Fruit fly (Drosophila melanogaster) whole organism, embryonic: ENCODE results near the gene FASN2.

Experiments used
- BEAF-32 ChIP-seq: fragments of 200-800 bp; sonication (Bioruptor generic); optimal IDR thresholded peaks from 3 replicates; lab custom pipeline; 2017; ENCODE audit warnings: missing biosample characterization, missing genetic modification characterization, mild to moderate bottlenecking, moderate library complexity, missing genetic modification reagents
- CG10274 ChIP-seq: fragments of 200-800 bp; sonication (Bioruptor generic); optimal IDR thresholded peaks from 3 replicates; lab custom pipeline; 2017; ENCODE audit warnings: missing biosample characterization, mild to moderate bottlenecking, missing genetic modification characterization
- CG11695 ChIP-seq: fragments of 200-800 bp; sonication (Bioruptor generic); IDR thresholded peaks from 3 replicates; pipeline ENCODE4 v1.3.6; 2022; ENCODE audit warnings: missing biosample characterization, missing genetic modification characterization
- CG12219 ChIP-seq: fragments of 200-800 bp; sonication (Bioruptor generic); optimal IDR thresholded peaks from 3 replicates; lab custom pipeline; 2018; ENCODE audit warnings: missing biosample characterization, mild to moderate bottlenecking, missing genetic modification characterization
- CG13123 ChIP-seq: fragments of 200-800 bp; sonication (Bioruptor generic); optimal IDR thresholded peaks from 2 replicates; lab custom pipeline; 2016; ENCODE audit warnings: missing biosample characterization, missing genetic modification characterization
- CG13775 ChIP-seq: fragments of 200-800 bp; sonication (Bioruptor generic); optimal IDR thresholded peaks from 3 replicates; lab custom pipeline; 2017; ENCODE audit warnings: missing biosample characterization, mild to moderate bottlenecking, missing genetic modification characterization
- CG14050 ChIP-seq: fragments of 200-800 bp; sonication (Bioruptor generic); IDR thresholded peaks from 3 replicates; pipeline ENCODE4 v1.3.6; 2022; ENCODE audit warnings: missing biosample characterization, missing genetic modification characterization
- CG14667 ChIP-seq: fragments of 200-800 bp; sonication (Bioruptor generic); IDR thresholded peaks from 2 replicates; pipeline ENCODE4 v1.3.6; 2022; ENCODE audit warnings: missing biosample characterization, missing genetic modification characterization
- CG1529 ChIP-seq: fragments of 200-800 bp; sonication (Bioruptor generic); optimal IDR thresholded peaks from 3 replicates; lab custom pipeline; 2018; ENCODE audit warnings: missing biosample characterization, missing genetic modification characterization
- CG17385 ChIP-seq: fragments of 200-800 bp; sonication (Bioruptor generic); optimal IDR thresholded peaks from 3 replicates; lab custom pipeline; 2018; ENCODE audit warnings: missing biosample characterization, mild to moderate bottlenecking, missing genetic modification characterization
- CG17802 ChIP-seq: fragments of 200-800 bp; sonication (Bioruptor generic); optimal IDR thresholded peaks from 2 replicates; lab custom pipeline; 2018; ENCODE audit warnings: missing biosample characterization, mild to moderate bottlenecking, missing genetic modification characterization, moderate library complexity
- CG18011 ChIP-seq: fragments of 200-800 bp; sonication (Bioruptor generic); optimal IDR thresholded peaks from 2 replicates; lab custom pipeline; 2017; ENCODE audit warnings: missing biosample characterization, missing genetic modification characterization, mild to moderate bottlenecking, moderate library complexity, missing genotype
- CG30403 ChIP-seq: fragments of 200-800 bp; sonication (Bioruptor generic); optimal IDR thresholded peaks from 3 replicates; lab custom pipeline; 2016; ENCODE audit warnings: missing biosample characterization, missing genetic modification characterization
- CG3281 ChIP-seq: fragments of 200-800 bp; sonication (Bioruptor generic); optimal IDR thresholded peaks from 3 replicates; lab custom pipeline; 2017; ENCODE audit warnings: missing biosample characterization, mild to moderate bottlenecking, missing genetic modification characterization
- CG33557 ChIP-seq: fragments of 200-800 bp; sonication (Bioruptor generic); optimal IDR thresholded peaks from 2 replicates; lab custom pipeline; 2019; ENCODE audit warnings: missing biosample characterization, mild to moderate bottlenecking, missing genetic modification characterization, moderate library complexity
- CG34422 ChIP-seq: fragments of 200-800 bp; sonication (Bioruptor generic); IDR thresholded peaks from 3 replicates; pipeline ENCODE4 v1.3.6; 2022; ENCODE audit warnings: missing biosample characterization, missing genetic modification characterization
- CG7271 ChIP-seq: fragments of 200-800 bp; sonication (Bioruptor generic); optimal IDR thresholded peaks from 2 replicates; lab custom pipeline; 2018; ENCODE audit warnings: missing biosample characterization, mild to moderate bottlenecking, missing genetic modification characterization, moderate library complexity
- CG8281 ChIP-seq: fragments of 200-800 bp; sonication (Bioruptor generic); optimal IDR thresholded peaks from 2 replicates; lab custom pipeline; 2018; ENCODE audit warnings: missing biosample characterization, mild to moderate bottlenecking, missing genetic modification characterization, moderate library complexity
- CG8944 ChIP-seq: fragments of 200-800 bp; sonication (Bioruptor generic); optimal IDR thresholded peaks from 3 replicates; lab custom pipeline; 2016; ENCODE audit warnings: missing biosample characterization, missing genetic modification characterization
- CoRest ChIP-seq: fragments of 200-800 bp; sonication (Bioruptor generic); optimal IDR thresholded peaks from 3 replicates; lab custom pipeline; 2018; ENCODE audit warnings: missing biosample characterization, mild to moderate bottlenecking, missing genetic modification characterization, moderate library complexity
- Dbx ChIP-seq: fragments of 200-800 bp; sonication (Bioruptor generic); IDR thresholded peaks from 3 replicates; pipeline ENCODE4 v1.3.6; 2022; ENCODE audit warnings: missing biosample characterization, missing genetic modification characterization
- HLH3B ChIP-seq: fragments of 200-800 bp; sonication (Bioruptor generic); IDR thresholded peaks from 2 replicates; pipeline ENCODE4 v1.3.6; 2022; ENCODE audit warnings: missing biosample characterization, missing genetic modification characterization
- HmgD ChIP-seq: fragments of 200-800 bp; sonication (Bioruptor generic); optimal IDR thresholded peaks from 3 replicates; lab custom pipeline; 2016; ENCODE audit warnings: missing biosample characterization, missing genetic modification characterization
- Hr78 ChIP-seq, 2 experiments: fragments of 200-800 bp in 1 of 2; fragments of >200 bp in 1 of 2; sonication (Bioruptor generic) in 1 of 2; optimal IDR thresholded peaks; 2 replicates each; lab custom pipeline; 2017 to 2019; ENCODE audit warnings: missing biosample characterization in 2 of 2, missing genetic modification characterization in 2 of 2, mild to moderate bottlenecking in 1 of 2, moderate library complexity in 1 of 2
- Hsf ChIP-seq: fragments of 200-800 bp; sonication (Bioruptor generic); optimal IDR thresholded peaks from 3 replicates; lab custom pipeline; 2016; ENCODE audit warnings: missing biosample characterization, missing genetic modification characterization
- Jarid2 ChIP-seq: fragments of 200-800 bp; sonication (Bioruptor generic); optimal IDR thresholded peaks from 3 replicates; lab custom pipeline; 2017; ENCODE audit warnings: mild to moderate bottlenecking, missing biosample characterization, missing genetic modification reagents, missing genetic modification characterization
- Neu2 ChIP-seq: fragments of 200-800 bp; sonication (Bioruptor generic); optimal IDR thresholded peaks from 3 replicates; lab custom pipeline; 2016; ENCODE audit warnings: missing biosample characterization, missing genetic modification characterization, borderline replicate concordance
- Oli ChIP-seq: fragments of 200-800 bp; sonication (Bioruptor generic); optimal IDR thresholded peaks from 2 replicates; lab custom pipeline; 2018; ENCODE audit warnings: missing biosample characterization, mild to moderate bottlenecking, missing genetic modification characterization, moderate library complexity
- Poxn ChIP-seq: fragments of 200-800 bp; sonication (Bioruptor generic); IDR thresholded peaks from 2 replicates; pipeline ENCODE4 v1.3.6; 2022; ENCODE audit warnings: missing biosample characterization, missing genetic modification characterization
- Ravus ChIP-seq: fragments of 200-800 bp; sonication (Bioruptor generic); IDR thresholded peaks from 2 replicates; pipeline ENCODE4 v1.3.6; 2022; ENCODE audit warnings: missing biosample characterization, missing genetic modification characterization
- Side ChIP-seq: fragments of 200-800 bp; sonication (Bioruptor generic); optimal IDR thresholded peaks from 2 replicates; lab custom pipeline; 2016; ENCODE audit warnings: missing biosample characterization, missing genetic modification characterization
- TFAM ChIP-seq: fragments of 200-800 bp; sonication (Bioruptor generic); optimal IDR thresholded peaks from 2 replicates; lab custom pipeline; 2017; ENCODE audit warnings: missing biosample characterization, missing genetic modification characterization, inconsistent platforms
- Trl ChIP-seq, 3 experiments: fragments of >200 bp in 2 of 3; fragments of 200-800 bp in 1 of 3; sonication (Bioruptor generic) in 1 of 3; optimal IDR thresholded peaks; 2 replicates in 1 of 3; 3 replicates in 2 of 3; lab custom pipeline; 2016 to 2017; ENCODE audit warnings: missing biosample characterization in 1 of 3, missing genetic modification characterization in 1 of 3
- Usf ChIP-seq: fragments of 200-800 bp; sonication (Bioruptor generic); optimal IDR thresholded peaks from 2 replicates; lab custom pipeline; 2017; ENCODE audit warnings: missing genotype, missing biosample characterization, missing genetic modification characterization
- Xrp1 ChIP-seq: fragments of 200-800 bp; sonication (Bioruptor generic); IDR thresholded peaks from 2 replicates; pipeline ENCODE4 v1.3.6; 2022; ENCODE audit warnings: missing biosample characterization, missing genetic modification characterization
- az2 ChIP-seq: fragments of 200-800 bp; sonication (Bioruptor generic); optimal IDR thresholded peaks from 3 replicates; lab custom pipeline; 2016; ENCODE audit warnings: missing biosample characterization, missing genetic modification characterization
- bcd ChIP-seq: fragments of 200-800 bp; sonication (Bioruptor generic); optimal IDR thresholded peaks from 2 replicates; lab custom pipeline; 2017; ENCODE audit warnings: missing biosample characterization, mild to moderate bottlenecking, missing genetic modification characterization
- cwo ChIP-seq: fragments of 200-800 bp; sonication (Bioruptor generic); optimal IDR thresholded peaks from 3 replicates; lab custom pipeline; 2017; ENCODE audit warnings: missing biosample characterization, missing genetic modification characterization, mild to moderate bottlenecking, moderate library complexity, missing genetic modification reagents
- en ChIP-seq: fragments of 200-800 bp; sonication (Bioruptor generic); optimal IDR thresholded peaks from 2 replicates; lab custom pipeline; 2016; ENCODE audit warnings: missing biosample characterization, missing genetic modification characterization
- eve ChIP-seq, 2 experiments: fragments of >200 bp; optimal IDR thresholded peaks; 2 replicates each; lab custom pipeline; 2017; ENCODE audit warnings: missing biosample characterization in 2 of 2, missing genetic modification characterization in 2 of 2
- exex ChIP-seq: fragments of 200-800 bp; sonication (Bioruptor generic); optimal IDR thresholded peaks from 4 replicates; lab custom pipeline; 2018; ENCODE audit warnings: missing biosample characterization, mild to moderate bottlenecking, missing genetic modification characterization, moderate library complexity
- fru ChIP-seq: fragments of >200 bp; optimal IDR thresholded peaks from 2 replicates; lab custom pipeline; 2017
- gcm2 ChIP-seq: fragments of 200-800 bp; sonication (Bioruptor generic); optimal IDR thresholded peaks from 2 replicates; lab custom pipeline; 2016; ENCODE audit warnings: missing biosample characterization, missing genetic modification characterization
- ken ChIP-seq: fragments of 200-800 bp; sonication (Bioruptor generic); IDR thresholded peaks from 3 replicates; pipeline ENCODE4 v1.3.6; 2022; ENCODE audit warnings: missing biosample characterization, missing genetic modification characterization
- klu ChIP-seq: fragments of 200-800 bp; sonication (Bioruptor generic); IDR thresholded peaks from 2 replicates; pipeline ENCODE4 v1.3.6; 2022; ENCODE audit warnings: missing biosample characterization, missing genetic modification characterization
- pb ChIP-seq: fragments of 200-800 bp; sonication (Bioruptor generic); optimal IDR thresholded peaks from 3 replicates; lab custom pipeline; 2016; ENCODE audit warnings: missing biosample characterization, missing genetic modification characterization
- rib ChIP-seq: fragments of 200-800 bp; sonication (Bioruptor generic); IDR thresholded peaks from 2 replicates; pipeline ENCODE4 v1.3.6; 2022; ENCODE audit warnings: missing biosample characterization, missing genetic modification characterization
- row ChIP-seq: fragments of 200-800 bp; sonication (Bioruptor generic); IDR thresholded peaks from 3 replicates; pipeline ENCODE4 v1.3.6; 2022; ENCODE audit warnings: missing biosample characterization, missing genetic modification characterization
- slp2 ChIP-seq: fragments of 200-800 bp; sonication (Bioruptor generic); optimal IDR thresholded peaks from 2 replicates; lab custom pipeline; 2016; ENCODE audit warnings: missing biosample characterization, missing genetic modification characterization
- zf30C ChIP-seq: fragments of 200-800 bp; sonication (Bioruptor generic); optimal IDR thresholded peaks from 3 replicates; lab custom pipeline; 2018; ENCODE audit warnings: missing biosample characterization, mild to moderate bottlenecking, missing genetic modification characterization

Gene FASN2

dm6 chr2L:3057951-3058771 lies 14.4 kb downstream of the FASN2 start (continued):
- TF ChIP-seq CG18011 (GFP tag; lab: Kevin White, UChicago) (no peak), en (GFP tag; lab: Kevin White, UChicago) (peak; percentile 73), bcd (GFP tag; lab: Kevin White, UChicago) (no peak), Ravus (no peak), Hr78 (GFP tag; optimal IDR thresholded peaks at IDR 0.05; lab: Kevin White, UChicago) (peak in 1 of 2 experiments; percentile 40), CG8281 (tag; lab: Kevin White, UChicago) (no peak), Usf (no peak), exex (tag; lab: Kevin White, UChicago) (peak; percentile 97), CG17385 (GFP tag; lab: Kevin White, UChicago) (no peak), cwo (peak; percentile 90), TFAM (GFP tag; lab: Kevin White, UChicago) (no peak), slp2 (GFP tag; lab: Kevin White, UChicago) (no peak), eve (GFP tag; optimal IDR thresholded peaks at IDR 0.05; lab: Kevin White, UChicago) (no peak), CG33557 (no peak), HmgD (no peak), ken (GFP tag; lab: Robert Waterston, UW) (no peak), az2 (GFP tag; lab: Kevin White, UChicago) (no peak), row (GFP tag; lab: Robert Waterston, UW) (no peak), pb (no peak), gcm2 (GFP tag; lab: Kevin White, UChicago) (no peak), klu (GFP tag; lab: Robert Waterston, UW) (no peak), CG10274 (GFP tag; lab: Kevin White, UChicago) (no peak), CG3281 (GFP tag; lab: Kevin White, UChicago) (no peak), CG7271 (no peak), CG13123 (GFP tag; lab: Kevin White, UChicago) (no peak), CG17802 (no peak), fru (no peak), Jarid2 (no peak), CG14050 (GFP tag; lab: Robert Waterston, UW) (no peak), CoRest (tag; lab: Kevin White, UChicago) (no peak), CG14667 (GFP tag; lab: Robert Waterston, UW) (no peak), CG12219 (GFP tag; lab: Kevin White, UChicago) (no peak), Hsf (no peak), CG11695 (no peak), Xrp1 (GFP tag; lab: Robert Waterston, UW) (no peak), BEAF-32 (GFP tag; lab: Kevin White, UChicago) (no peak), Trl (optimal IDR thresholded peaks at IDR 0.05; lab: Kevin White, UChicago) (no peak), Trl (GFP tag; optimal IDR thresholded peaks at IDR 0.05; lab: Kevin White, UChicago) (no peak), CG13775 (no peak)

DNA sequence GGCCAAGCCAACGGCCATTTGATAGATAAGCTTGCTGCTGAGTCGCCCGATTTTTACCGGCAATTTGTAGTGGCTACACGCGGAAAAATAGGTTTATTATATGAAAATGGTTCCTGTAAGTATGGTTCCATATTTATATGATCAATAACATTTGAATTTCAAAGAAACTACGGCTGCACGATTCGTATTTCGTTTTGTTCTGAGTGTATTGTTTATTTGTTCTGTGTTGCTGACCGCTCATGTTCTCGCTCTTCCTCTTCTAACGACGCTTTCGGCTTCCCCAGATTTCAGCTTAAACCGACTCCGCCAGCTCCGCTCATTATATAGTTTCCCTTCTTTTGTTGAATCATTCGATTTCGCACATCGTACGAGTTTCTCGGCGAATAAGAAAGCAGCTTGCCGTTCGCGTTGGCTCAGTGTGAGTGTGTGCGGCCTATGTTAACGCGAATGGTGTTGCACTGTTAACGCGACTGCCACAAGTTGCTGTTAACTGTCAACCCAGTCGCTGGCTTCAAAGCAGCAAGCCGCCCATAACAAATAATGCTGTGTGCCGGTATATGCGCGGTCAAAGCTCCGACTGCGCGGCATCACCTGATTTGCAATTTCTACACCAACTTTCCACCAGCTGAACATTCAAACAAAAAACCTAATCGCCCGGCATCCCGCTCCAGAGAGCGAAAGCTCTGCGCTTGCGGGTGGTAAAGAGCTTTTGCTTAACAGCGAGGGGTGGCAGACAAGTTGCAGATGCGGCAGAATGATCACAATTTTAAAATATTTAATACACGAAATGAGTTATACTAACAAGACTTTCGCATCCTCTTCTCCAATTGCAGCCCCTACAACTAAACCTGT lies 15.3 kb downstream of the FASN2 start:
- peak; percentile 8 for TF ChIP-seq CG8944
- TF ChIP-seq Side (GFP tag; lab: Kevin White, UChicago), result no peak
- peak; percentile 51 for TF ChIP-seq zf30C (GFP tag; lab: Kevin White, UChicago)
- TF ChIP-seq Dbx (GFP tag; lab: Robert Waterston, UW), result 0 out of 3 replicates have a peak, but pooled peaks have one; percentile 25
- TF ChIP-seq Poxn (GFP tag; lab: Robert Waterston, UW), result no peak
- TF ChIP-seq HLH3B (GFP tag; lab: Robert Waterston, UW), result 0 out of 2 replicates have a peak, but pooled peaks have one; percentile 28
- peak; percentile 16; the same call in 1 of the 2 replicates for TF ChIP-seq rib (GFP tag; lab: Robert Waterston, UW)
- TF ChIP-seq CG30403, result peak; percentile 56
- peak; percentile 2 for TF ChIP-seq Oli (tag; lab: Kevin White, UChicago)
- TF ChIP-seq CG1529, result no peak
- no peak for TF ChIP-seq Neu2 (GFP tag; lab: Kevin White, UChicago)
- peak; percentile 30; the same call in 1 of the 3 replicates for TF ChIP-seq CG34422 (GFP tag; lab: Robert Waterston, UW)
